Worm (Caenorhabditis elegans) whole organism, young adult: ENCODE results near the gene str-60.

Experiments used
- B0019.2 ChIP-seq: fragments of 200-800 bp; sonication (Bioruptor generic); conservative IDR thresholded peaks from 2 replicates; pipeline ENCODE4 v1.3.6; 2022; ENCODE audit warnings: missing genetic modification reagents, missing genetic modification characterization, missing compliant biosample characterization
- B0035.1 ChIP-seq: sonication (generic microtip); optimal IDR thresholded peaks from 2 replicates; lab custom pipeline; 2016; ENCODE audit warnings: missing genetic modification characterization, mild to moderate bottlenecking, missing compliant biosample characterization, missing genotype, missing genetic modification reagents
- B0261.1 ChIP-seq: sonication (generic microtip); optimal IDR thresholded peaks from 2 replicates; lab custom pipeline; 2016; ENCODE audit warnings: mild to moderate bottlenecking, missing genetic modification characterization, moderate library complexity, missing compliant biosample characterization
- B0336.3 ChIP-seq: fragments of 200-800 bp; sonication (Bioruptor generic); IDR thresholded peaks from 2 replicates; pipeline ENCODE4 v1.3.6; 2022; ENCODE audit warnings: missing genetic modification characterization, missing compliant biosample characterization
- F22D6.2 ChIP-seq: sonication (generic microtip); optimal IDR thresholded peaks from 2 replicates; lab custom pipeline; 2016; ENCODE audit warnings: mild to moderate bottlenecking, missing genetic modification characterization, missing compliant biosample characterization
- F55B11.4 ChIP-seq: sonication (generic microtip); optimal IDR thresholded peaks from 2 replicates; lab custom pipeline; 2016; ENCODE audit warnings: missing compliant biosample characterization, missing genetic modification characterization, borderline replicate concordance; ENCODE audit not compliant: insufficient read depth
- K12H6.12 ChIP-seq: fragments of 200-800 bp; sonication (Bioruptor generic); optimal IDR thresholded peaks from 2 replicates; lab custom pipeline; 2018; ENCODE audit warnings: mild to moderate bottlenecking, missing genetic modification characterization, missing compliant biosample characterization
- T07F8.4 ChIP-seq: sonication (generic microtip); optimal IDR thresholded peaks from 2 replicates; lab custom pipeline; 2016; ENCODE audit warnings: mild to moderate bottlenecking, missing genetic modification characterization, moderate library complexity, missing compliant biosample characterization
- Y53F4B.3 ChIP-seq: fragments of 200-800 bp; sonication (Bioruptor generic); IDR thresholded peaks from 2 replicates; pipeline ENCODE4 v1.3.6; 2022; ENCODE audit warnings: missing genetic modification reagents, missing genetic modification characterization, missing compliant biosample characterization
- Y53G8AR.9 ChIP-seq: fragments of 200-800 bp; sonication (Bioruptor generic); conservative IDR thresholded peaks from 2 replicates; pipeline ENCODE4 v1.3.6; 2022; ENCODE audit warnings: missing genetic modification reagents, missing genetic modification characterization, missing compliant biosample characterization
- ama-1 ChIP-seq, 3 experiments: fragments of 150-350 bp in 1 of 3; sonication (generic microtip) in 2 of 3; optimal IDR thresholded peaks; 2 replicates each; lab custom pipeline; 2014 to 2018; ENCODE audit warnings: missing biosample characterization in 2 of 3, missing genetic modification characterization in 2 of 3, missing genetic modification reagents in 2 of 3
- aptf-3 ChIP-seq: fragments of 200-800 bp; sonication (Bioruptor generic); IDR thresholded peaks from 2 replicates; pipeline ENCODE4 v1.3.6; 2022; ENCODE audit warnings: missing genetic modification characterization, missing compliant biosample characterization
- atf-7 ChIP-seq: sonication (generic microtip); optimal IDR thresholded peaks from 2 replicates; lab custom pipeline; 2017; ENCODE audit warnings: mild to moderate bottlenecking, missing genetic modification characterization, missing compliant biosample characterization
- attf-6 ChIP-seq: fragments of 200-800 bp; sonication (Bioruptor generic); IDR thresholded peaks from 2 replicates; pipeline ENCODE4 v1.3.6; 2022; ENCODE audit warnings: missing genetic modification reagents, missing genetic modification characterization, missing compliant biosample characterization
- bed-2 ChIP-seq: fragments of 200-800 bp; sonication (Bioruptor generic); IDR thresholded peaks from 2 replicates; pipeline ENCODE4 v1.3.6; 2022; ENCODE audit warnings: missing genetic modification reagents, missing genetic modification characterization, missing compliant biosample characterization
- cebp-1 ChIP-seq, 2 experiments: fragments of 200-800 bp in 1 of 2; sonication (Bioruptor generic) in 1 of 2; sonication (generic microtip) in 1 of 2; IDR thresholded peaks in 1 of 2; optimal IDR thresholded peaks in 1 of 2; 2 replicates each; pipeline versions ENCODE4 v1.3.6 to Lab custom; 2017 to 2022; ENCODE audit warnings: missing compliant biosample characterization in 2 of 2, missing genetic modification characterization in 2 of 2, mild to moderate bottlenecking in 1 of 2, missing genetic modification reagents in 1 of 2, moderate library complexity in 1 of 2
- ceh-27 ChIP-seq: fragments of 200-800 bp; sonication (Bioruptor generic); optimal IDR thresholded peaks from 2 replicates; lab custom pipeline; 2018; ENCODE audit warnings: mild to moderate bottlenecking, missing genetic modification characterization, moderate library complexity, missing compliant biosample characterization
- ceh-58 ChIP-seq: fragments of 200-800 bp; sonication (Bioruptor generic); IDR thresholded peaks from 2 replicates; pipeline ENCODE4 v1.3.6; 2022; ENCODE audit warnings: missing genetic modification characterization, missing compliant biosample characterization
- ceh-91 ChIP-seq: fragments of 200-800 bp; sonication (Bioruptor generic); IDR thresholded peaks from 2 replicates; pipeline ENCODE4 v1.3.6; 2022; ENCODE audit warnings: missing genetic modification reagents, missing genetic modification characterization, missing compliant biosample characterization
- dox-1 ChIP-seq: fragments of 200-800 bp; sonication (Bioruptor generic); IDR thresholded peaks from 2 replicates; pipeline ENCODE4 v1.3.6; 2022; ENCODE audit warnings: missing genetic modification reagents, missing genetic modification characterization, missing compliant biosample characterization
- ekl-4 ChIP-seq: fragments of 200-800 bp; sonication (Bioruptor generic); IDR thresholded peaks from 2 replicates; pipeline ENCODE4 v1.3.6; 2022; ENCODE audit warnings: missing genetic modification reagents, missing genetic modification characterization, missing compliant biosample characterization
- gei-17 ChIP-seq: fragments of 200-800 bp; sonication (Bioruptor generic); optimal IDR thresholded peaks from 2 replicates; lab custom pipeline; 2018; ENCODE audit warnings: mild to moderate bottlenecking, missing genetic modification characterization, missing compliant biosample characterization
- hmg-20 ChIP-seq: fragments of 200-800 bp; sonication (Bioruptor generic); IDR thresholded peaks from 2 replicates; pipeline ENCODE4 v1.3.6; 2022; ENCODE audit warnings: missing genetic modification reagents, missing genetic modification characterization, missing compliant biosample characterization
- hsf-1 ChIP-seq: fragments of 200-800 bp; sonication (Bioruptor generic); IDR thresholded peaks from 2 replicates; pipeline ENCODE4 v1.3.6; 2022; ENCODE audit warnings: missing genetic modification reagents, missing genetic modification characterization, missing compliant biosample characterization
- lin-26 ChIP-seq: fragments of 200-800 bp; sonication (Bioruptor generic); IDR thresholded peaks from 2 replicates; pipeline ENCODE4 v1.3.6; 2022; ENCODE audit warnings: missing genetic modification reagents, missing genetic modification characterization, missing compliant biosample characterization
- madf-3 ChIP-seq: fragments of 200-800 bp; sonication (Bioruptor generic); IDR thresholded peaks from 2 replicates; pipeline ENCODE4 v1.3.6; 2022; ENCODE audit warnings: missing genetic modification reagents, missing genetic modification characterization, missing compliant biosample characterization
- nfya-2 ChIP-seq: fragments of 200-800 bp; sonication (Bioruptor generic); IDR thresholded peaks from 2 replicates; pipeline ENCODE4 v1.3.6; 2022; ENCODE audit warnings: missing genetic modification reagents, missing genetic modification characterization, missing compliant biosample characterization
- nhr-27 ChIP-seq: fragments of 200-800 bp; sonication (Bioruptor generic); optimal IDR thresholded peaks from 2 replicates; lab custom pipeline; 2018; ENCODE audit warnings: mild to moderate bottlenecking, missing genetic modification characterization, moderate library complexity, missing compliant biosample characterization
- pha-4 ChIP-seq: fragments of 150-350 bp; sonication (generic microtip); optimal IDR thresholded peaks from 2 replicates; lab custom pipeline; 2014; ENCODE audit warnings: missing biosample characterization, missing genetic modification reagents, missing genetic modification characterization
- rec-8 ChIP-seq, 2 experiments: sonication (generic microtip); optimal IDR thresholded peaks; 2 replicates each; lab custom pipeline; 2016; ENCODE audit warnings: mild to moderate bottlenecking in 2 of 2, missing genetic modification characterization in 2 of 2, missing genetic modification reagents in 2 of 2, missing genotype in 2 of 2, missing biosample characterization in 1 of 2, missing compliant biosample characterization in 1 of 2, moderate library complexity in 1 of 2
- rpc-1 ChIP-seq, 2 experiments: fragments of 150-350 bp in 1 of 2; sonication (generic microtip) in 1 of 2; optimal IDR thresholded peaks; 2 replicates each; lab custom pipeline; 2014 to 2018; ENCODE audit warnings: missing biosample characterization in 1 of 2, missing genetic modification characterization in 1 of 2, missing genetic modification reagents in 1 of 2, missing genotype in 1 of 2
- sdz-38 ChIP-seq: sonication (generic microtip); optimal IDR thresholded peaks from 2 replicates; lab custom pipeline; 2016; ENCODE audit warnings: missing genotype, missing genetic modification characterization, missing compliant biosample characterization
- snpc-4 ChIP-seq, 5 experiments: fragments of 150-350 bp in 1 of 5; sonication (generic microtip) in 4 of 5; optimal IDR thresholded peaks; 2 replicates each; lab custom pipeline; 2014 to 2018; ENCODE audit warnings: missing genetic modification characterization in 5 of 5, missing biosample characterization in 3 of 5, antibody characterized with exemption in 2 of 5, mild to moderate bottlenecking in 2 of 5, missing compliant biosample characterization in 2 of 5, missing genotype in 2 of 5, moderate library complexity in 2 of 5, missing genetic modification reagents in 1 of 5
- unc-62 ChIP-seq: fragments of 150-350 bp; optimal IDR thresholded peaks from 2 replicates; lab custom pipeline; 2014; ENCODE audit warnings: missing biosample characterization, missing genetic modification reagents, missing genetic modification characterization
- ztf-18 ChIP-seq: sonication (generic microtip); optimal IDR thresholded peaks from 2 replicates; lab custom pipeline; 2016; ENCODE audit warnings: missing genotype, mild to moderate bottlenecking, missing genetic modification characterization, missing compliant biosample characterization
- ztf-25 ChIP-seq: fragments of 200-800 bp; sonication (Bioruptor generic); IDR thresholded peaks from 2 replicates; pipeline ENCODE4 v1.3.6; 2022; ENCODE audit warnings: missing genetic modification reagents, missing genetic modification characterization, missing compliant biosample characterization
- ztf-28 ChIP-seq: fragments of 200-800 bp; sonication (Bioruptor generic); IDR thresholded peaks from 2 replicates; pipeline ENCODE4 v1.3.6; 2022; ENCODE audit warnings: missing genetic modification reagents, missing genetic modification characterization, missing compliant biosample characterization

Gene str-60

ce11 chrV:15880705-15881104 is 17.1 kb upstream of the str-60 start (continued):
- TF ChIP-seq F22D6.2 (tag; lab: Kevin White, UChicago) (no peak), ama-1 (optimal IDR thresholded peaks at IDR 0.05; lab: Kevin White, UChicago) (no peak), ama-1 (GFP tag; optimal IDR thresholded peaks at IDR 0.05; lab: Kevin White, UChicago) (no peak), nhr-27 (tag; lab: Kevin White, UChicago) (no peak), B0035.1 (tag; lab: Kevin White, UChicago) (no peak), atf-7 (tag; lab: Kevin White, UChicago) (peak; percentile 73), ekl-4 (GFP tag; lab: Robert Waterston, UW) (no peak), T07F8.4 (no peak), B0261.1 (tag; lab: Kevin White, UChicago) (no peak), unc-62 (GFP tag; lab: Kevin White, UChicago) (no peak), madf-3 (GFP tag; lab: Robert Waterston, UW) (no peak), ztf-25 (GFP tag; lab: Robert Waterston, UW) (no peak), rpc-1 (optimal IDR thresholded peaks at IDR 0.05; lab: Kevin White, UChicago) (no peak), rpc-1 (tag; optimal IDR thresholded peaks at IDR 0.05; lab: Kevin White, UChicago) (no peak), F55B11.4 (tag; lab: Kevin White, UChicago) (no peak), hmg-20 (GFP tag; lab: Robert Waterston, UW) (no peak), Y53G8AR.9 (GFP tag; lab: Robert Waterston, UW) (no peak), ceh-27 (GFP tag; lab: Kevin White, UChicago) (no peak), rec-8 (tag; optimal IDR thresholded peaks at IDR 0.05; lab: Kevin White, UChicago) (no peak), ceh-91 (GFP tag; lab: Robert Waterston, UW) (no peak), dox-1 (0 out of 2 replicates have a peak, but pooled peaks have one; percentile 23), hsf-1 (GFP tag; lab: Robert Waterston, UW) (no peak), cebp-1 (GFP tag; IDR thresholded peaks at IDR 0.05; lab: Robert Waterston, UW) (peak; percentile 91), cebp-1 (tag; optimal IDR thresholded peaks at IDR 0.05; lab: Kevin White, UChicago) (peak; percentile 94), aptf-3 (GFP tag; lab: Robert Waterston, UW) (no peak), B0019.2 (GFP tag; lab: Robert Waterston, UW) (no peak), lin-26 (GFP tag; lab: Robert Waterston, UW) (no peak), K12H6.12 (tag; lab: Kevin White, UChicago) (no peak), Y53F4B.3 (GFP tag; lab: Robert Waterston, UW) (no peak), pha-4 (tag; lab: Kevin White, UChicago) (peak; percentile 52), B0336.3 (GFP tag; lab: Robert Waterston, UW) (0 out of 2 replicates have a peak, but pooled peaks have one; percentile 35), sdz-38 (tag; lab: Kevin White, UChicago) (no peak), ztf-18 (tag; lab: Kevin White, UChicago) (no peak), ceh-58 (GFP tag; lab: Robert Waterston, UW) (no peak), gei-17 (GFP tag; lab: Kevin White, UChicago) (no peak), attf-6 (no peak), snpc-4 (GFP tag; optimal IDR thresholded peaks at IDR 0.05; lab: Kevin White, UChicago) (no peak), snpc-4 (tag; optimal IDR thresholded peaks at IDR 0.05; lab: Kevin White, UChicago) (peak in 1 of 4 experiments; percentile 11), nfya-2 (GFP tag; lab: Robert Waterston, UW) (no peak), ztf-28 (no peak), bed-2 (GFP tag; lab: Robert Waterston, UW) (no peak)
- TF ChIP-seq, all 124 proteins: peak for 10
